Worm (Caenorhabditis elegans) whole organism, late embryonic: ENCODE results near the gene C09F9.1.

Experiments used
- ahr-1 ChIP-seq: sonication (generic microtip); optimal IDR thresholded peaks from 2 replicates; lab custom pipeline; 2016; ENCODE audit warnings: missing genetic modification characterization, missing compliant biosample characterization
- ceh-18 ChIP-seq: sonication (generic microtip); optimal IDR thresholded peaks from 2 replicates; lab custom pipeline; 2016; ENCODE audit warnings: missing genetic modification characterization, missing compliant biosample characterization
- ceh-48 ChIP-seq: sonication (generic microtip); optimal IDR thresholded peaks from 2 replicates; lab custom pipeline; 2016; ENCODE audit warnings: missing genetic modification characterization, inconsistent platforms, missing compliant biosample characterization
- dmd-4 ChIP-seq: sonication (generic microtip); optimal IDR thresholded peaks from 2 replicates; lab custom pipeline; 2016; ENCODE audit warnings: borderline replicate concordance, missing genetic modification characterization, missing compliant biosample characterization
- hlh-13 ChIP-seq: fragments of 200-800 bp; sonication (Bioruptor generic); optimal IDR thresholded peaks from 2 replicates; lab custom pipeline; 2018; ENCODE audit warnings: mild to moderate bottlenecking, missing genetic modification characterization, missing compliant biosample characterization
- hlh-30 ChIP-seq: sonication (generic microtip); optimal IDR thresholded peaks from 2 replicates; lab custom pipeline; 2017; ENCODE audit warnings: antibody characterized with exemption, missing genetic modification characterization, missing compliant biosample characterization; ENCODE audit not compliant: insufficient read depth
- nfya-1 ChIP-seq: sonication (generic microtip); optimal IDR thresholded peaks from 2 replicates; lab custom pipeline; 2017; ENCODE audit warnings: missing genetic modification characterization, mild to moderate bottlenecking, missing compliant biosample characterization, antibody characterized with exemption, moderate library complexity
- nhr-11 ChIP-seq: fragments of 150-350 bp; optimal IDR thresholded peaks from 2 replicates; lab custom pipeline; 2014; ENCODE audit warnings: missing biosample characterization, missing genetic modification characterization
- odd-2 ChIP-seq: sonication (generic microtip); optimal IDR thresholded peaks from 2 replicates; lab custom pipeline; 2017; ENCODE audit warnings: antibody characterized with exemption, mild to moderate bottlenecking, missing genetic modification characterization, missing compliant biosample characterization
- pha-4 ChIP-seq: fragments of 150-350 bp; optimal IDR thresholded peaks from 2 replicates; lab custom pipeline; 2018; ENCODE audit warnings: missing biosample characterization, missing genetic modification reagents, missing genetic modification characterization
- pqm-1 ChIP-seq: sonication (generic microtip); optimal IDR thresholded peaks from 2 replicates; lab custom pipeline; 2016; ENCODE audit warnings: missing genetic modification characterization, missing compliant biosample characterization
- tbx-2 ChIP-seq: sonication (generic microtip); optimal IDR thresholded peaks from 2 replicates; lab custom pipeline; 2016; ENCODE audit warnings: missing genetic modification characterization, missing compliant biosample characterization

DNA sequence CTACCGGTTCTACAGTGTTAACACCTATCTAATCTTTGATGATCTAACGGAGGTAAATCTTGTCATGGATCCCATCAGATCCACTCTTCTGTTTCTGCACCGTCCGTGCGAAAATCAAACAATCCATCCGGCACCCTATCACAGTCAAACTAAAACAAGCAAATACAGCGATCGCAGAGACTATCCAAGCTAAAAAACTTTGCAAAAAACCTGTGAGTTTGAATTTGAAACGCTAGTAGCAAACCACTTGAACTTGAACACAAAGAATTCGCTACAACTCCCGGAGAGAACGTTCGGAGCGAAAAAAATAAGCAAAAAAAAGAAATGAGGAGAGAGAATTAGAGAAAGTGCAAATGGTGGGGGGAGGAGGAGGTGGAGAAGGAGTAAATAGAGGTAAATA is 29.5 kb upstream of the C09F9.1 start:
- no peak for TF ChIP-seq ceh-18 (tag; lab: Kevin White, UChicago)
- TF ChIP-seq dmd-4 (tag; lab: Kevin White, UChicago): no peak
- no peak for TF ChIP-seq nhr-11 (tag; lab: Kevin White, UChicago)
- TF ChIP-seq pqm-1: no peak
- no peak for TF ChIP-seq nfya-1 (tag; lab: Kevin White, UChicago)
- TF ChIP-seq odd-2: no peak
- no peak for TF ChIP-seq ceh-48
- no peak for TF ChIP-seq tbx-2
- TF ChIP-seq hlh-13 (GFP tag; lab: Kevin White, UChicago): no peak
- no peak for TF ChIP-seq ahr-1 (tag; lab: Kevin White, UChicago)
- no peak for TF ChIP-seq pha-4
- TF ChIP-seq hlh-30: no peak
